Fruit fly (Drosophila melanogaster) whole organism, prepupa: ENCODE results near the gene ohgt.

ENCODE experiments used
- Blimp-1 ChIP-seq: fragments of 200-800 bp; sonication (Bioruptor generic); optimal IDR thresholded peaks from 3 replicates; lab custom pipeline; 2017; ENCODE audit warnings: missing biosample characterization, missing genetic modification characterization, mild to moderate bottlenecking, moderate library complexity, missing genetic modification reagents
- CG11762 ChIP-seq: fragments of 200-800 bp; sonication (Bioruptor generic); optimal IDR thresholded peaks from 3 replicates; lab custom pipeline; 2016; ENCODE audit warnings: missing biosample characterization, missing genetic modification characterization; ENCODE audit not compliant: insufficient read depth
- Eip75B ChIP-seq: fragments of 200-800 bp; sonication (Bioruptor generic); optimal IDR thresholded peaks from 3 replicates; lab custom pipeline; 2016; ENCODE audit warnings: missing biosample characterization, missing genetic modification characterization
- Ets21C ChIP-seq: fragments of 200-800 bp; sonication (Bioruptor generic); optimal IDR thresholded peaks from 3 replicates; lab custom pipeline; 2016; ENCODE audit warnings: missing biosample characterization, missing genetic modification characterization
- Gug ChIP-seq: fragments of 200-800 bp; sonication (Bioruptor generic); IDR thresholded peaks from 2 replicates; pipeline ENCODE4 v1.3.6; 2022; ENCODE audit warnings: missing biosample characterization, missing genetic modification characterization
- Hr38 ChIP-seq: sonication (Bioruptor generic); optimal IDR thresholded peaks from 2 replicates; lab custom pipeline; 2016; ENCODE audit warnings: missing biosample characterization, missing genetic modification characterization
- Sox102F ChIP-seq: fragments of 200-800 bp; sonication (Bioruptor generic); optimal IDR thresholded peaks from 2 replicates; lab custom pipeline; 2016; ENCODE audit warnings: missing biosample characterization, mild to moderate bottlenecking, missing genetic modification characterization
- esn ChIP-seq: fragments of 200-800 bp; sonication (Bioruptor generic); optimal IDR thresholded peaks from 2 replicates; lab custom pipeline; 2016; ENCODE audit warnings: missing biosample characterization, mild to moderate bottlenecking, missing genetic modification characterization, moderate library complexity
- fd59A ChIP-seq: fragments of 200-800 bp; sonication (Bioruptor generic); optimal IDR thresholded peaks from 2 replicates; lab custom pipeline; 2017; ENCODE audit warnings: missing biosample characterization, mild to moderate bottlenecking, missing genetic modification characterization, missing genetic modification reagents
- lz ChIP-seq: fragments of 200-800 bp; sonication (Bioruptor generic); optimal IDR thresholded peaks from 3 replicates; lab custom pipeline; 2016; ENCODE audit warnings: missing biosample characterization, missing genetic modification characterization
- pdm3 ChIP-seq: fragments of 200-800 bp; sonication (Bioruptor generic); optimal IDR thresholded peaks from 3 replicates; lab custom pipeline; 2016; ENCODE audit warnings: missing biosample characterization, missing genetic modification characterization
- ss ChIP-seq, 2 experiments: fragments of 200-800 bp; sonication (Bioruptor generic); optimal IDR thresholded peaks; 2 replicates in 1 of 2; 3 replicates in 1 of 2; lab custom pipeline; 2017 to 2018; ENCODE audit warnings: mild to moderate bottlenecking in 2 of 2, missing biosample characterization in 2 of 2, missing genetic modification characterization in 2 of 2, moderate library complexity in 1 of 2
- svp ChIP-seq: fragments of 200-800 bp; sonication (Bioruptor generic); peaks from one replicate; lab custom pipeline; 2016; ENCODE audit warnings: missing biosample characterization, missing genetic modification characterization

dm6 chr3R:10079267-10079987 is 30.4 kb downstream of the ohgt start:
- TF ChIP-seq svp (GFP tag; lab: Kevin White, UChicago) (peak; percentile 23), pdm3 (GFP tag; lab: Kevin White, UChicago) (peak; percentile 74), Blimp-1 (GFP tag; lab: Kevin White, UChicago) (peak; percentile 32), Sox102F (GFP tag; lab: Kevin White, UChicago) (peak; percentile 26), esn (GFP tag; lab: Kevin White, UChicago) (peak; percentile 61), Hr38 (peak; percentile 8), CG11762 (peak; percentile 54), Ets21C (peak; percentile 43), lz (GFP tag; lab: Kevin White, UChicago) (peak; percentile 42), Eip75B (GFP tag; lab: Kevin White, UChicago) (peak; percentile 65), ss (GFP tag; optimal IDR thresholded peaks at IDR 0.05; lab: Kevin White, UChicago) (peak in 1 of 2 experiments; percentile 17), Gug (GFP tag; lab: Robert Waterston, UW) (peak; percentile 78), fd59A (peak; percentile 70)
